Worm (Caenorhabditis elegans) whole organism, young adult: ENCODE measurements around the gene T20D4.11.
"Not testable (repeated sequence)": the region's sequence is repeated elsewhere in the genome, so short reads cannot be mapped to it uniquely, and the experiment has no call there.

Source experiments
- ccch-3 ChIP-seq: fragments of 200-800 bp; sonication (Bioruptor generic); optimal IDR thresholded peaks from 2 replicates; lab custom pipeline; 2018; ENCODE audit warnings: mild to moderate bottlenecking, missing genetic modification characterization, missing compliant biosample characterization
- ceh-91 ChIP-seq: fragments of 200-800 bp; sonication (Bioruptor generic); IDR thresholded peaks from 2 replicates; pipeline ENCODE4 v1.3.6; 2022; ENCODE audit warnings: missing genetic modification reagents, missing genetic modification characterization, missing compliant biosample characterization
- efl-1 ChIP-seq: fragments of 150-350 bp; optimal IDR thresholded peaks from 2 replicates; lab custom pipeline; 2014; ENCODE audit warnings: missing biosample characterization, missing genetic modification reagents, missing genetic modification characterization
- egl-44 ChIP-seq: fragments of 200-800 bp; sonication (Bioruptor generic); IDR thresholded peaks from 2 replicates; pipeline ENCODE4 v1.3.6; 2022; ENCODE audit warnings: missing genetic modification reagents, missing genetic modification characterization, missing compliant biosample characterization
- lag-1 ChIP-seq: fragments of 200-800 bp; sonication (Bioruptor generic); IDR thresholded peaks from 2 replicates; pipeline ENCODE4 v1.3.6; 2022; ENCODE audit warnings: missing genetic modification reagents, missing genetic modification characterization, missing compliant biosample characterization
- let-607 ChIP-seq, 2 experiments: fragments of 200-800 bp in 1 of 2; sonication (Bioruptor generic) in 1 of 2; sonication (generic microtip) in 1 of 2; optimal IDR thresholded peaks; 2 replicates each; lab custom pipeline; 2016 to 2018; ENCODE audit warnings: mild to moderate bottlenecking in 2 of 2, missing compliant biosample characterization in 2 of 2, missing genetic modification characterization in 2 of 2, moderate library complexity in 2 of 2, missing genotype in 1 of 2

- not testable (repeated sequence) for TF ChIP-seq lag-1 (GFP tag; lab: Robert Waterston, UW); ccch-3 (GFP tag; lab: Kevin White, UChicago); egl-44 (GFP tag; lab: Robert Waterston, UW); ceh-91; let-607 (tag; optimal IDR thresholded peaks at IDR 0.05; lab: Kevin White, UChicago); efl-1 (GFP tag; lab: Kevin White, UChicago)
These were observed 30.7 kb upstream of the T20D4.11 start, which contains the start of gene C04E12.2 for ce11 chrV:3367773-3368172.
